Worm (Caenorhabditis elegans): Measurements from ENCODE around the gene F26C11.3.

Gene F26C11.3

ce11 chrII:9859575-9859974 lies 55.3 kb downstream of the F26C11.3 start, which contains the start of gene chil-5:
chil-5 (minus strand) TSS chrII:9859675.
- TF ChIP-seq fkh-3 (tag; optimal IDR thresholded peaks at IDR 0.05) (no peak), repo-1 (tag; optimal IDR thresholded peaks at IDR 0.05) (no peak), sdz-38 (tag; optimal IDR thresholded peaks at IDR 0.05) (no peak), nfya-1 (tag; optimal IDR thresholded peaks at IDR 0.05; ENCODE audit: borderline replicate concordance, insufficient read depth) (no peak), ZK185.1 (tag; optimal IDR thresholded peaks at IDR 0.05; ENCODE audit: poor library complexity, severe bottlenecking) (no peak), madf-10 (tag; optimal IDR thresholded peaks at IDR 0.05) (no peak), ets-4 (GFP tag; optimal IDR thresholded peaks at IDR 0.05) (no peak), T07F8.4 (tag; optimal IDR thresholded peaks at IDR 0.05) (no peak), ceh-100 (GFP tag; IDR thresholded peaks at IDR 0.05) (no peak), zfh-2 (GFP tag; conservative IDR thresholded peaks at IDR 0.05) (no peak), nhr-90 (tag; optimal IDR thresholded peaks at IDR 0.05) (no peak), snpc-3.4 (tag; optimal IDR thresholded peaks at IDR 0.05) (no peak), lin-26 (GFP tag; IDR thresholded peaks at IDR 0.05) (no peak), nhr-179 (tag; optimal IDR thresholded peaks at IDR 0.05) (no peak), F22D6.2 (tag; optimal IDR thresholded peaks at IDR 0.05) (no peak), dpl-1 (GFP tag; optimal IDR thresholded peaks at IDR 0.05) (no peak), Y56A3A.18 (GFP tag; IDR thresholded peaks at IDR 0.05) (no peak), dox-1 (GFP tag; IDR thresholded peaks at IDR 0.05) (no peak), sptf-2 (GFP tag; optimal IDR thresholded peaks at IDR 0.05) (no peak)

ce11 chrII:9857791-9858190 lies 57.1 kb downstream of the F26C11.3 start, which contains the start of gene chil-6:
chil-6 (minus strand) TSS chrII:9857891.
- TF ChIP-seq F39B2.1 (GFP tag; IDR thresholded peaks at IDR 0.05), result no peak
- no peak for TF ChIP-seq B0336.3 (GFP tag; IDR thresholded peaks at IDR 0.05)
- TF ChIP-seq lag-1 (GFP tag; IDR thresholded peaks at IDR 0.05), result no peak
- no peak for TF ChIP-seq ztf-26 (tag; optimal IDR thresholded peaks at IDR 0.05)
- TF ChIP-seq F57C9.4 (tag; optimal IDR thresholded peaks at IDR 0.05), result no peak
- TF ChIP-seq Y53G8AR.9 (GFP tag; conservative IDR thresholded peaks at IDR 0.05), result no peak
- TF ChIP-seq somi-1 (GFP tag; optimal IDR thresholded peaks at IDR 0.05), result no peak
- no peak for TF ChIP-seq B0019.2 (GFP tag; conservative IDR thresholded peaks at IDR 0.05)
- no peak for TF ChIP-seq tlf-1 (GFP tag; optimal IDR thresholded peaks at IDR 0.05)
- TF ChIP-seq tbx-9 (tag; optimal IDR thresholded peaks at IDR 0.05; ENCODE audit: borderline replicate concordance), result no peak
- no peak for TF ChIP-seq F23B12.7 (tag; optimal IDR thresholded peaks at IDR 0.05; ENCODE audit: insufficient read depth)
- TF ChIP-seq K12H6.12 (tag; optimal IDR thresholded peaks at IDR 0.05), result no peak
- TF ChIP-seq nfya-1 (tag; optimal IDR thresholded peaks at IDR 0.05; ENCODE audit: borderline replicate concordance, insufficient read depth), result no peak
- TF ChIP-seq B0035.1 (tag; optimal IDR thresholded peaks at IDR 0.05), result no peak
- no peak for TF ChIP-seq F55B11.4 (tag; optimal IDR thresholded peaks at IDR 0.05; ENCODE audit: borderline replicate concordance, insufficient read depth)

DNA sequence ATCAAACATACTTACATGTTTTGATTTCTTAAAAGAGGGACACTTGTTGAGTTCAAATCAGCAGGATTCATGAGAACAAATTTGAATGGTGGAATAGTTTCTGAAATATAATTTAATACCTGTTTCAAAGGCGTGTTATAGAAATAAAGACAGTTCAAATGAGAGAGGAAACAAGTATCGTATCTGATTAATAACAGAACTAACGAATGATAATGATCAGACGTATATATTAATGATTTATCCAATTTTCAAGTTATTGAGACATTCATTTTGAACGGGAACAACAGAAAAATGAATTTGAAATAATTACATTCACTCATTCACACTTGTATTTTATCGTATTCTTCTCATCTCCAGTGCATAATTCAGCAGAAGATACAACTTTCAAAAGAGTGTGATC lies 59.3 kb downstream of the F26C11.3 start, which contains the start of gene chil-4:
Gene chil-4, minus strand, starts transcription at position 101 of the 400 bp plus-strand sequence.
- no peak for TF ChIP-seq F39B2.1 (GFP tag; IDR thresholded peaks at IDR 0.05)

Data from whole organism, young adult.